Fruit fly (Drosophila melanogaster): Measurements from ENCODE around the gene UK114.
A peak's percentile ranks its signal among the peaks of the same experiment; 100 is the strongest.

The UK114 gene

DNA sequence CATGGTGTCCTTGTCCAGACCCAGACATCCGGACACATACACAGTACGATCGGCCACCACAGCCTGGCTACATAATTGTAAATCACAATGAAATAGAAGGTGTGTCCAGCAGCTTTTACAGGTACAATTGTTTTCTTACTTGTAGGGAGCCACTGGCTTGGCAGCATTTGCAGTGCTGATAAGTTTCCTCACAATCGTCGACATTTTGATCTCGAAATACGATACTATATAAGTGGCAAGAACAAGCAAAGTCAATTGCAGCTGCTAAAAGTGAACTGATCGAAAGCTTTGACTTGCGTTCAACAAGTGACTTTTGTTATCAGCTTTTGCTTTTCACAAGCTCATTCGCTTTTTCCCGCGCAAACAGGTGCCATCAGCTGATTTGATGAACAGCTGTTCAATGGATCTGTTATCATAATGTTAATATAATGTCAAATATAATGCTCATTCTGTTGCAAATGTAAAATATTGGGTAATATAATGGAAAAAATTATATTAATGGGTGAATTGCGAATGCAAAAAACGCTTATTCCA is at the start of gene UK114:
Gene UK114 (minus strand): TSS at position 309 of the 534 bp plus-strand sequence.
- TF ChIP-seq CG9705 (GFP tag; optimal IDR thresholded peaks at IDR 0.05) (no peak), jim (GFP tag; optimal IDR thresholded peaks at IDR 0.05) (no peak), woc (GFP tag; optimal IDR thresholded peaks at IDR 0.05) (no peak), Mio (GFP tag; optimal IDR thresholded peaks at IDR 0.05) (no peak), Vsx2 (GFP tag; optimal IDR thresholded peaks at IDR 0.05; ENCODE audit: partially characterized antibody) (no peak), OdsH (GFP tag; optimal IDR thresholded peaks at IDR 0.05) (no peak), brk (GFP tag; optimal IDR thresholded peaks at IDR 0.05) (peak; percentile 34), psq (GFP tag; optimal IDR thresholded peaks at IDR 0.05) (peak; percentile 39)

DNA sequence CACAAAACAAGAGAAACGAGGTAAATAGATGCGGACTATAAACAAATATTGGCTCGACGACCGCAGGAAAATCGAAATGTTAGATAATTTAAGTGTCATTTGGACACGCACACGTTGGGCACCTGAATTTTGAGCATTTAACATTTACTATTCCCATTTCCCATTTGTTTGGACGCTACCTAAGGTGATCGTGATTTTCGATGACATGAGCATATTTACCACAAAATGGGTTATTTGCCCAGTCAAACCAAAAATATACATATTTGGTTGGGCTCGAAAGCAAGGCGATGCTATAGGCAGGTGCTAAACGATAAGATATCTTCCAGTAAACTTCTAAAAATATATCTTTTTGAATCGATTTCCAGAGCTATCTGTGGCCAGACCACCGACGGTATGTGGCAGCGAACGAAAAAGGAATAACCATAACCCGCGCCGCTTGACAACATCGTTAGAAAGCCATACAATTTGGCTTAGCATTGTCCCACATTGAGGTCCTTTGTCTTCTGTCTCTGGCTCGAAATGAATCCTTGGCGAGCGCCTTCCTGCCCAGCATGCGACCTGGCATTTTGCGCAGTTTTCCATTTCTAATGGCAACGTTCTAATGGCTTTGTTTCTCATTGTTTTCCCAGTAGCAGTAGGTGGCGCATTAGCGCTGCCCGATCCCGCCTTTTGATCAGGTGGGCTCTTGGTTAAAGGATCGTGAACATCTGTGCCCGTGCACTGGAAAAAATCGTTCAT is 49.4 kb upstream of the UK114 start:
- TF ChIP-seq Mio (GFP tag; optimal IDR thresholded peaks at IDR 0.05) (no peak), Hr78 (GFP tag; optimal IDR thresholded peaks at IDR 0.05) (no peak), brk (GFP tag; optimal IDR thresholded peaks at IDR 0.05) (no peak), usp (GFP tag; optimal IDR thresholded peaks at IDR 0.05) (no peak)

- TF ChIP-seq Hr78 (GFP tag; optimal IDR thresholded peaks at IDR 0.05) (no peak), lola (GFP tag; optimal IDR thresholded peaks at IDR 0.05) (no peak), CG32264 (GFP tag; optimal IDR thresholded peaks at IDR 0.05) (no peak), brk (GFP tag; optimal IDR thresholded peaks at IDR 0.05) (no peak), CrebA (GFP tag; optimal IDR thresholded peaks at IDR 0.05; ENCODE audit: borderline replicate concordance) (no peak), ey (GFP tag; optimal IDR thresholded peaks at IDR 0.05) (no peak), br (GFP tag; optimal IDR thresholded peaks at IDR 0.05) (no peak), usp (GFP tag; optimal IDR thresholded peaks at IDR 0.05) (no peak), Abd-B (GFP tag; optimal IDR thresholded peaks at IDR 0.05) (no peak), jim (GFP tag; optimal IDR thresholded peaks at IDR 0.05) (no peak), dl (GFP tag; optimal IDR thresholded peaks at IDR 0.05; ENCODE audit: insufficient read depth in 1 of 2, partially characterized antibody in 2 of 2) (no peak)
Measured at dm6 chr2L:15323196-15323595, 48.3 kb upstream of the UK114 start.

dm6 chr2L:15321408-15321807 is 46.5 kb upstream of the UK114 start:
- TF ChIP-seq h (GFP tag; optimal IDR thresholded peaks at IDR 0.05), result no peak
- TF ChIP-seq Vsx2 (GFP tag; optimal IDR thresholded peaks at IDR 0.05; ENCODE audit: partially characterized antibody), result no peak
- no peak for TF ChIP-seq rgr (GFP tag; optimal IDR thresholded peaks at IDR 0.05)
- no peak for TF ChIP-seq Rel (GFP tag; optimal IDR thresholded peaks at IDR 0.05)
- no peak for TF ChIP-seq Rel (tag; optimal IDR thresholded peaks at IDR 0.05)
- no peak for TF ChIP-seq lola (GFP tag; optimal IDR thresholded peaks at IDR 0.05)
- TF ChIP-seq Hnf4 (GFP tag; optimal IDR thresholded peaks at IDR 0.05), result no peak
- no peak for TF ChIP-seq ey (GFP tag; optimal IDR thresholded peaks at IDR 0.05)
- no peak for TF ChIP-seq Hr83 (GFP tag; optimal IDR thresholded peaks at IDR 0.05; ENCODE audit: poor library complexity, severe bottlenecking)
- TF ChIP-seq Dif (GFP tag; optimal IDR thresholded peaks at IDR 0.05; ENCODE audit: partially characterized antibody), result no peak
- TF ChIP-seq Hr78 (GFP tag; optimal IDR thresholded peaks at IDR 0.05), result no peak
- no peak for TF ChIP-seq Sp1 (GFP tag; optimal IDR thresholded peaks at IDR 0.05)
- TF ChIP-seq foxo (GFP tag; optimal IDR thresholded peaks at IDR 0.05), result no peak
- no peak for TF ChIP-seq sv (GFP tag; optimal IDR thresholded peaks at IDR 0.05)

DNA sequence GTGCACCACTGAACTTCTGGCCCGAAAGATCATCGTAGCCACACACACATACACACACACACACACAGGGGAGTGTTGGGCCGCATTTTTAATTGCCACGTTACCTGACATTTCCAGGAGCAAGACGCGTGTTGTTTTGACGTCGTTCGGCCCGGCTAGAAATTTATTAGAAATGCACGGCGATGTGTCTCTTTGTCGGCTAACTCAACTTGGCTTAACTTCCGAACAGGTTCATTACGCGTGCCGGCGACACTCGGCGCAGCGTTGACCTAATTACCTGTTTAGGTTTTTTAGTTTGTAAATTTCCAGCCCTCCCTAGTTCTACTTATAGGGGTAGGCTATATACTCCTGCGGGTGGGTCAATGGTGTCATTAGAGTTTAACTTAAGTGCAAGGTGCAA is 45.0 kb upstream of the UK114 start:
- TF ChIP-seq Mio (GFP tag; optimal IDR thresholded peaks at IDR 0.05), result no peak

- TF ChIP-seq usp (GFP tag; optimal IDR thresholded peaks at IDR 0.05), result no peak
- no peak for TF ChIP-seq sage (GFP tag; optimal IDR thresholded peaks at IDR 0.05)
- no peak for TF ChIP-seq fru (GFP tag; optimal IDR thresholded peaks at IDR 0.05)
- no peak for TF ChIP-seq Rel (GFP tag; optimal IDR thresholded peaks at IDR 0.05)
- no peak for TF ChIP-seq Rel (tag; optimal IDR thresholded peaks at IDR 0.05)
- no peak for TF ChIP-seq Sp1 (GFP tag; optimal IDR thresholded peaks at IDR 0.05)
Measured at dm6 chr2L:15319208-15319607, 44.3 kb upstream of the UK114 start.

Data from whole organism, wandering third instar larva.